Fruit fly (Drosophila melanogaster): ENCODE data around the gene Myo95E.

- TF ChIP-seq pan (optimal IDR thresholded peaks at IDR 0.05) = no peak
- no peak for TF ChIP-seq psq (optimal IDR thresholded peaks at IDR 0.05)
- TF ChIP-seq CG8478 (optimal IDR thresholded peaks at IDR 0.05) = no peak
- TF ChIP-seq Dll (optimal IDR thresholded peaks at IDR 0.05) = no peak
- no peak for TF ChIP-seq usp (GFP tag; optimal IDR thresholded peaks at IDR 0.05)
These were observed 38.9 kb downstream of the Myo95E start for dm6 chr3R:24122369-24122768.
